Worm (Caenorhabditis elegans): ENCODE results near the gene cest-24.

cest-24 gene

ce11 chrV:6348133-6348532 is 31.4 kb downstream of the cest-24 start:
- TF ChIP-seq nhr-77 (tag; optimal IDR thresholded peaks at IDR 0.05) (no peak), elt-3 (tag; optimal IDR thresholded peaks at IDR 0.05) (no peak), nhr-12 (tag; optimal IDR thresholded peaks at IDR 0.05) (no peak), unc-86 (tag; optimal IDR thresholded peaks at IDR 0.05) (peak; percentile 31), lin-39 (tag; optimal IDR thresholded peaks at IDR 0.05) (no peak), pag-3 (tag; optimal IDR thresholded peaks at IDR 0.05; ENCODE audit: borderline replicate concordance, insufficient read depth) (no peak), swsn-7 (tag; optimal IDR thresholded peaks at IDR 0.05) (peak; percentile 9), lin-35 (GFP tag; optimal IDR thresholded peaks at IDR 0.05) (peak; percentile 15 to 58), rnt-1 (tag; optimal IDR thresholded peaks at IDR 0.05) (peak; percentile 35), C16A3.4 (tag; optimal IDR thresholded peaks at IDR 0.05) (no peak), F16B12.6 (tag; optimal IDR thresholded peaks at IDR 0.05) (no peak), ama-1 (optimal IDR thresholded peaks at IDR 0.05) (no peak), nhr-237 (tag; optimal IDR thresholded peaks at IDR 0.05) (no peak), efl-1 (optimal IDR thresholded peaks at IDR 0.05) (peak in 1 of 2 experiments; percentile 26), efl-1 (GFP tag; optimal IDR thresholded peaks at IDR 0.05 in 1 of 2) (no peak), ets-5 (GFP tag; IDR thresholded peaks at IDR 0.05) (no peak), egl-13 (tag; optimal IDR thresholded peaks at IDR 0.05) (no peak), nhr-28 (tag; optimal IDR thresholded peaks at IDR 0.05) (no peak), snu-23 (GFP tag; optimal IDR thresholded peaks at IDR 0.05) (peak; percentile 50), unc-62 (GFP tag; optimal IDR thresholded peaks at IDR 0.05) (no peak), C04F5.9 (tag; optimal IDR thresholded peaks at IDR 0.05) (no peak), fkh-10 (GFP tag; optimal IDR thresholded peaks at IDR 0.05) (no peak), egl-27 (tag; optimal IDR thresholded peaks at IDR 0.05) (no peak), nhr-90 (tag; optimal IDR thresholded peaks at IDR 0.05; ENCODE audit: poor library complexity) (no peak), nhr-47 (tag; optimal IDR thresholded peaks at IDR 0.05) (no peak), fos-1 (tag; optimal IDR thresholded peaks at IDR 0.05) (no peak), ceh-8 (GFP tag; optimal IDR thresholded peaks at IDR 0.05) (no peak), skn-1 (tag; optimal IDR thresholded peaks at IDR 0.05) (no peak), hlh-17 (GFP tag; optimal IDR thresholded peaks at IDR 0.05; ENCODE audit: borderline replicate concordance) (no peak), lin-14 (GFP tag; optimal IDR thresholded peaks at IDR 0.05) (peak; percentile 85), mep-1 (tag; optimal IDR thresholded peaks at IDR 0.05) (peak; percentile 25), nhr-71 (tag; optimal IDR thresholded peaks at IDR 0.05) (peak; percentile 33), irx-1 (tag; optimal IDR thresholded peaks at IDR 0.05) (no peak), sptf-1 (tag; optimal IDR thresholded peaks at IDR 0.05) (no peak), ces-1 (GFP tag; optimal IDR thresholded peaks at IDR 0.05) (no peak), unc-98 (GFP tag; IDR thresholded peaks at IDR 0.05) (no peak), vab-15 (tag; optimal IDR thresholded peaks at IDR 0.05) (no peak), nhr-85 (tag) (no peak), hlh-4 (tag; optimal IDR thresholded peaks at IDR 0.05) (no peak), ceh-82 (tag; optimal IDR thresholded peaks at IDR 0.05) (peak in 2 of 3 experiments; percentile 46 to 49), fkh-8 (tag; optimal IDR thresholded peaks at IDR 0.05) (no peak), ztf-4 (tag; optimal IDR thresholded peaks at IDR 0.05) (no peak), unc-30 (tag; optimal IDR thresholded peaks at IDR 0.05) (no peak), nhr-19 (GFP tag; conservative IDR thresholded peaks at IDR 0.05) (no peak), efl-3 (GFP tag; optimal IDR thresholded peaks at IDR 0.05) (no peak), mdl-1 (tag; optimal IDR thresholded peaks at IDR 0.05) (peak in 1 of 2 experiments; percentile 81), unc-130 (tag; optimal IDR thresholded peaks at IDR 0.05) (no peak), isw-1 (GFP tag; IDR thresholded peaks at IDR 0.05) (no peak), dpl-1 (GFP tag; optimal IDR thresholded peaks at IDR 0.05) (peak in 1 of 3 experiments; percentile 37), C34B4.2 (tag; optimal IDR thresholded peaks at IDR 0.05) (no peak), sup-37 (GFP tag; optimal IDR thresholded peaks at IDR 0.05) (no peak), nhr-76 (tag; optimal IDR thresholded peaks at IDR 0.05) (no peak), nhr-84 (tag; optimal IDR thresholded peaks at IDR 0.05) (no peak), nhr-11 (tag; optimal IDR thresholded peaks at IDR 0.05) (no peak), blmp-1 (tag; optimal IDR thresholded peaks at IDR 0.05) (peak; percentile 48)

Data from whole organism, L1 larva.